Worm (Caenorhabditis elegans) whole organism, late embryonic: ENCODE results near the gene Y73F8A.36.

Experiments
- C08G9.2 ChIP-seq: sonication (generic microtip); optimal IDR thresholded peaks from 2 replicates; lab custom pipeline; 2016; ENCODE audit warnings: mild to moderate bottlenecking, missing genetic modification characterization, moderate library complexity, missing compliant biosample characterization
- F13H6.1 ChIP-seq: sonication (generic microtip); optimal IDR thresholded peaks from 2 replicates; lab custom pipeline; 2016; ENCODE audit warnings: missing genetic modification characterization, missing compliant biosample characterization
- Y22D7AL.16 ChIP-seq: sonication (generic microtip); optimal IDR thresholded peaks from 2 replicates; lab custom pipeline; 2016; ENCODE audit warnings: missing genetic modification characterization, missing compliant biosample characterization
- ahr-1 ChIP-seq: sonication (generic microtip); optimal IDR thresholded peaks from 2 replicates; lab custom pipeline; 2016; ENCODE audit warnings: missing genetic modification characterization, missing compliant biosample characterization
- ama-1 ChIP-seq: fragments of 150-350 bp; optimal IDR thresholded peaks from 2 replicates; lab custom pipeline; 2014
- ceh-30 ChIP-seq: fragments of 150-350 bp; optimal IDR thresholded peaks from 2 replicates; lab custom pipeline; 2014; ENCODE audit warnings: missing biosample characterization, missing genetic modification characterization
- ceh-45 ChIP-seq: fragments of 200-800 bp; sonication (Bioruptor generic); IDR thresholded peaks from 2 replicates; pipeline ENCODE4 v1.3.6; 2022; ENCODE audit warnings: missing genetic modification reagents, missing genetic modification characterization, missing compliant biosample characterization
- lim-6 ChIP-seq: sonication (generic microtip); optimal IDR thresholded peaks from 2 replicates; lab custom pipeline; 2016; ENCODE audit warnings: missing genetic modification characterization, missing compliant biosample characterization
- mec-3 ChIP-seq: sonication (generic microtip); optimal IDR thresholded peaks from 2 replicates; lab custom pipeline; 2016; ENCODE audit warnings: borderline replicate concordance, missing genetic modification characterization, missing compliant biosample characterization
- pha-4 ChIP-seq: fragments of 150-350 bp; optimal IDR thresholded peaks from 2 replicates; lab custom pipeline; 2018; ENCODE audit warnings: missing biosample characterization, missing genetic modification reagents, missing genetic modification characterization
- pros-1 ChIP-seq: fragments of 150-350 bp; optimal IDR thresholded peaks from 2 replicates; lab custom pipeline; 2014; ENCODE audit warnings: missing biosample characterization, missing genetic modification reagents, missing genetic modification characterization
- ref-2 ChIP-seq: sonication (generic microtip); optimal IDR thresholded peaks from 2 replicates; lab custom pipeline; 2016; ENCODE audit warnings: missing genetic modification characterization, missing compliant biosample characterization
- rnt-1 ChIP-seq: sonication (generic microtip); optimal IDR thresholded peaks from 2 replicates; lab custom pipeline; 2016; ENCODE audit warnings: missing genetic modification characterization, missing compliant biosample characterization
- unc-55 ChIP-seq: sonication (generic microtip); optimal IDR thresholded peaks from 2 replicates; lab custom pipeline; 2017; ENCODE audit warnings: missing biosample characterization, missing genetic modification reagents, missing genetic modification characterization

- no peak for TF ChIP-seq ama-1 (lab: Kevin White, UChicago)
- TF ChIP-seq pros-1, result no peak
- no peak for TF ChIP-seq mec-3 (tag; lab: Kevin White, UChicago)
- TF ChIP-seq ceh-30 (tag; lab: Kevin White, UChicago), result no peak
- no peak for TF ChIP-seq F13H6.1
- TF ChIP-seq lim-6, result no peak
- no peak for TF ChIP-seq ceh-45 (GFP tag; lab: Robert Waterston, UW)
- no peak for TF ChIP-seq C08G9.2 (tag; lab: Kevin White, UChicago)
- TF ChIP-seq Y22D7AL.16 (tag; lab: Kevin White, UChicago), result no peak
- TF ChIP-seq ahr-1, result no peak
- TF ChIP-seq unc-55, result no peak
- TF ChIP-seq pha-4, result no peak
- no peak for TF ChIP-seq rnt-1 (tag; lab: Kevin White, UChicago)
- TF ChIP-seq ref-2 (tag; lab: Kevin White, UChicago), result no peak
These were observed 37.9 kb downstream of the Y73F8A.36 start for ce11 chrIV:15283617-15284016.
